Worm (Caenorhabditis elegans) whole organism, L2 larva: ENCODE results near the gene pmp-2.

Experiments
- R02D3.7 ChIP-seq: fragments of 150-350 bp; optimal IDR thresholded peaks from 2 replicates; lab custom pipeline; 2014; ENCODE audit warnings: missing biosample characterization, missing genetic modification characterization
- ZK546.5 ChIP-seq: sonication (generic microtip); optimal IDR thresholded peaks from 2 replicates; lab custom pipeline; 2017; ENCODE audit warnings: missing biosample characterization, missing genetic modification characterization
- aly-2 ChIP-seq: fragments of 150-350 bp; optimal IDR thresholded peaks from 2 replicates; lab custom pipeline; 2014; ENCODE audit warnings: missing biosample characterization, missing genetic modification characterization
- ama-1 ChIP-seq: fragments of 150-350 bp; optimal IDR thresholded peaks from 2 replicates; lab custom pipeline; 2018; ENCODE audit warnings: inconsistent platforms
- ceh-16 ChIP-seq: fragments of 150-350 bp; optimal IDR thresholded peaks from 2 replicates; lab custom pipeline; 2014; ENCODE audit warnings: missing biosample characterization, missing genetic modification characterization
- ceh-82 ChIP-seq: fragments of 150-350 bp; optimal IDR thresholded peaks from 2 replicates; lab custom pipeline; 2014; ENCODE audit warnings: missing biosample characterization, missing genetic modification characterization
- dmd-4 ChIP-seq: sonication (generic microtip); optimal IDR thresholded peaks from 2 replicates; lab custom pipeline; 2017; ENCODE audit warnings: missing biosample characterization, missing genetic modification characterization
- lin-39 ChIP-seq: fragments of 150-350 bp; optimal IDR thresholded peaks from 2 replicates; lab custom pipeline; 2014; ENCODE audit warnings: missing biosample characterization, missing genetic modification reagents, missing genetic modification characterization
- mdl-1 ChIP-seq, 2 experiments: fragments of 150-350 bp in 1 of 2; sonication (generic microtip) in 1 of 2; optimal IDR thresholded peaks; 2 replicates each; lab custom pipeline; 2017; ENCODE audit warnings: missing biosample characterization in 2 of 2, missing genetic modification characterization in 2 of 2
- nhr-12 ChIP-seq: fragments of 150-350 bp; optimal IDR thresholded peaks from 2 replicates; lab custom pipeline; 2014; ENCODE audit warnings: missing biosample characterization, missing genetic modification characterization
- nhr-77 ChIP-seq: fragments of 150-350 bp; optimal IDR thresholded peaks from 2 replicates; lab custom pipeline; 2014; ENCODE audit warnings: missing biosample characterization, missing genetic modification characterization
- sma-9 ChIP-seq, 2 experiments: fragments of 150-350 bp in 1 of 2; sonication (generic microtip) in 1 of 2; optimal IDR thresholded peaks; 2 replicates each; lab custom pipeline; 2014 to 2016; ENCODE audit warnings: missing genetic modification characterization in 2 of 2, mild to moderate bottlenecking in 1 of 2, missing biosample characterization in 1 of 2, missing compliant biosample characterization in 1 of 2, missing genetic modification reagents in 1 of 2, moderate library complexity in 1 of 2
- unc-62 ChIP-seq: fragments of 150-350 bp; optimal IDR thresholded peaks from 2 replicates; lab custom pipeline; 2014; ENCODE audit warnings: missing biosample characterization, missing genetic modification reagents, missing genetic modification characterization

- TF ChIP-seq nhr-77 (tag; lab: Kevin White, UChicago) (no peak), ceh-82 (no peak), lin-39 (tag; lab: Kevin White, UChicago) (no peak), dmd-4 (tag; lab: Kevin White, UChicago) (no peak), R02D3.7 (no peak), aly-2 (tag; lab: Kevin White, UChicago) (no peak), unc-62 (no peak), ama-1 (lab: Kevin White, UChicago) (no peak), mdl-1 (tag; optimal IDR thresholded peaks at IDR 0.05; lab: Kevin White, UChicago) (no peak), ZK546.5 (tag; lab: Kevin White, UChicago) (no peak), ceh-16 (tag; lab: Kevin White, UChicago) (no peak), nhr-12 (no peak), sma-9 (GFP tag; optimal IDR thresholded peaks at IDR 0.05; lab: Kevin White, UChicago) (no peak), sma-9 (tag; optimal IDR thresholded peaks at IDR 0.05; lab: Kevin White, UChicago) (no peak)
Observed at ce11 chrII:6843211-6843610, 44.4 kb downstream of the pmp-2 start.
